Worm (Caenorhabditis elegans): ENCODE data around the gene F35C5.12.
A peak's percentile ranks its signal among the peaks of the same experiment; 100 is the strongest.

F35C5.12 gene

ce11 chrII:12895078-12895670 is 19.2 kb downstream of the F35C5.12 start, which contains the start of the genes clec-62 and clec-63:
Gene clec-62, minus strand, starts transcription at chrII:12895128.
Gene clec-63, plus strand, starts transcription at chrII:12895638.
- TF ChIP-seq skn-1 (tag; optimal IDR thresholded peaks at IDR 0.05) = no peak
- TF ChIP-seq mes-2 (tag; optimal IDR thresholded peaks at IDR 0.05; ENCODE audit: poor library complexity, severe bottlenecking) = no peak
- no peak for TF ChIP-seq hmg-1.1 (GFP tag; IDR thresholded peaks at IDR 0.05)
- TF ChIP-seq sdz-12 (GFP tag; optimal IDR thresholded peaks at IDR 0.05) = no peak
- TF ChIP-seq daf-16 (GFP tag; optimal IDR thresholded peaks at IDR 0.05) = no peak
- TF ChIP-seq daf-16 (tag; optimal IDR thresholded peaks at IDR 0.05) = peak; percentile 69
- no peak for TF ChIP-seq mdt-29 (GFP tag; IDR thresholded peaks at IDR 0.05)
- no peak for TF ChIP-seq zip-2 (tag; optimal IDR thresholded peaks at IDR 0.05)
- no peak for TF ChIP-seq fkh-10 (GFP tag; optimal IDR thresholded peaks at IDR 0.05)
- TF ChIP-seq F49E8.2 (tag; optimal IDR thresholded peaks at IDR 0.05; ENCODE audit: borderline replicate concordance) = no peak
- no peak for TF ChIP-seq R02D3.7 (tag; optimal IDR thresholded peaks at IDR 0.05)
- TF ChIP-seq nhr-28 (tag; optimal IDR thresholded peaks at IDR 0.05) = peak; percentile 73
- no peak for TF ChIP-seq lin-15B (tag; optimal IDR thresholded peaks at IDR 0.05)
- peak; percentile 41 for TF ChIP-seq hlh-11 (tag; optimal IDR thresholded peaks at IDR 0.05)
- no peak for TF ChIP-seq nhr-111 (GFP tag; optimal IDR thresholded peaks at IDR 0.05)
- no peak for TF ChIP-seq lsy-2 (tag; optimal IDR thresholded peaks at IDR 0.05)
- no peak for TF ChIP-seq D1046.2 (GFP tag; IDR thresholded peaks at IDR 0.05)
- no peak for TF ChIP-seq ces-1 (GFP tag; optimal IDR thresholded peaks at IDR 0.05)
- peak; percentile 61 for TF ChIP-seq dmd-6 (GFP tag; IDR thresholded peaks at IDR 0.05)
- peak; percentile 64 for TF ChIP-seq dve-1 (tag; optimal IDR thresholded peaks at IDR 0.05; ENCODE audit: insufficient read depth)
- TF ChIP-seq nhr-25 (tag; optimal IDR thresholded peaks at IDR 0.05; ENCODE audit: borderline replicate concordance, insufficient read depth) = no peak
- no peak for TF ChIP-seq ZK337.2 (GFP tag; IDR thresholded peaks at IDR 0.05)
- TF ChIP-seq lin-29 (GFP tag; IDR thresholded peaks at IDR 0.05) = no peak
- TF ChIP-seq ama-1 (optimal IDR thresholded peaks at IDR 0.05) = no peak
- no peak for TF ChIP-seq lir-3 (tag; optimal IDR thresholded peaks at IDR 0.05)
- peak; percentile 56 for TF ChIP-seq php-3 (GFP tag; IDR thresholded peaks at IDR 0.05)
- no peak for TF ChIP-seq nhr-10 (tag; optimal IDR thresholded peaks at IDR 0.05)
- TF ChIP-seq zfp-3 (GFP tag; conservative IDR thresholded peaks at IDR 0.05) = no peak
- TF ChIP-seq mdl-1 (tag; optimal IDR thresholded peaks at IDR 0.05) = no peak
- TF ChIP-seq gei-8 (GFP tag; optimal IDR thresholded peaks at IDR 0.05) = no peak
- no peak for TF ChIP-seq hlh-30 (tag; optimal IDR thresholded peaks at IDR 0.05; ENCODE audit: insufficient read depth)
- TF ChIP-seq snpc-1.2 (GFP tag; IDR thresholded peaks at IDR 0.05) = no peak
- TF ChIP-seq Y48G9A.11 (GFP tag; IDR thresholded peaks at IDR 0.05) = no peak
- TF ChIP-seq nhr-41 (GFP tag; IDR thresholded peaks at IDR 0.05) = no peak
- no peak for TF ChIP-seq nhr-11 (tag; optimal IDR thresholded peaks at IDR 0.05)
- peak; percentile 95 for TF ChIP-seq pqm-1 (tag; optimal IDR thresholded peaks at IDR 0.05)
- TF ChIP-seq ZK546.5 (tag; optimal IDR thresholded peaks at IDR 0.05) = no peak
- TF ChIP-seq mxl-2 (GFP tag; conservative IDR thresholded peaks at IDR 0.05) = no peak
- no peak for TF ChIP-seq hif-1 (tag; optimal IDR thresholded peaks at IDR 0.05)
- no peak for TF ChIP-seq T26A8.4 (GFP tag; IDR thresholded peaks at IDR 0.05)
- TF ChIP-seq snpc-4 (tag; optimal IDR thresholded peaks at IDR 0.05) = no peak
- no peak for TF ChIP-seq unc-130 (GFP tag; optimal IDR thresholded peaks at IDR 0.05)
- no peak for TF ChIP-seq F26F4.8 (GFP tag; conservative IDR thresholded peaks at IDR 0.05)
